5 fruit fly cellular contexts compared by ENCODE assay signal in the genomic region with DNA sequence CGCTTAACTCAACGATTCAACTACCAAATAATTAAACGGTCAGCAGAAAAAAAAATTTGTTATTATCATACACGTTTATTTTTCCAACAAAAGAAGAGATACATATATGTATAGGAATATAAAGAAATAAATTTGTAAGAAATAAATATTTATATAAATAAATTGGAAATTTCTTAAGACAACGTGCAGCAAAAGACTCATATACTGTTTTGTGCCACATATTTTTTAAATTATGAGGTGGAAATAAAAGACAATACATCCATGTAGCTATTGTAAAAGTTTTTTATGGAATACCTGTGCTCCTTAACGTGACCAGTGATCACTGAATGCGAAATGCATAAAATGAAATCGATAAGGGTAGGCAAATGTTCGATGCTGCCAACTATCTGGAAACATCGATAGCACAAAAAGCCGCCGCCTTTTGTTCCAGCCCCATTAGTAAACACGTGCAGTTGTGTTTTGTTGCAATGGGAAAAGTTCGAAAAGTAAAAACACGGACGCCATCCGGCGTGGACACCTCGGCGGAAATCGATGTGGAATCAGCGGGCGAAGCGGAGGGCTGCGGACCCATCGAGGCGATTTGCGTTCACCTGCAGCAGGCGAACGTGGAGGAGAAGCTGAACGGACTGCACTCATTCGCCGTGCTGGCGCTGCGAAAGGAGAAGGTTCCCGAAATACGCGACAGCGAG.
TF ChIP-seq lines count a peak whose summit lies in the region.

A gene (plus strand): TSS at position 416 of the 689 bp plus-strand sequence.

- TF ChIP-seq CTCF in whole organism, embryonic (GFP tag; optimal IDR thresholded peaks at IDR 0.05; lab: Kevin White, UChicago) = no peak

TF ChIP-seq in whole organism, adult, 20 proteins besides CTCF, POLR2A, EP300 and RAD21:
- no peak for TF ChIP-seq CG1620 (GFP tag; optimal IDR thresholded peaks at IDR 0.05; lab: Kevin White, UChicago)
- TF ChIP-seq tj (GFP tag; optimal IDR thresholded peaks at IDR 0.05; lab: Kevin White, UChicago) = peak; percentile 36
- TF ChIP-seq Crg-1 (GFP tag; optimal IDR thresholded peaks at IDR 0.05; lab: Kevin White, UChicago) = no peak
- TF ChIP-seq CG14711 (tag; optimal IDR thresholded peaks at IDR 0.05; lab: Kevin White, UChicago) = peak; percentile 38
- TF ChIP-seq pad (GFP tag; optimal IDR thresholded peaks at IDR 0.05; lab: Kevin White, UChicago) = peak; percentile 3
- TF ChIP-seq CG33017 (tag; optimal IDR thresholded peaks at IDR 0.05; lab: Kevin White, UChicago) = no peak
- TF ChIP-seq toe (GFP tag; optimal IDR thresholded peaks at IDR 0.05; lab: Kevin White, UChicago) = peak; percentile 37
- peak; percentile 97 for TF ChIP-seq Mnt (GFP tag; optimal IDR thresholded peaks at IDR 0.05; lab: Kevin White, UChicago)
- TF ChIP-seq bab1 (GFP tag; optimal IDR thresholded peaks at IDR 0.05; lab: Kevin White, UChicago) = peak; percentile 20
- peak; percentile 41 for TF ChIP-seq CG7101 (tag; optimal IDR thresholded peaks at IDR 0.05; lab: Kevin White, UChicago)

TF ChIP-seq in whole organism, embryonic, 481 proteins besides CTCF, POLR2A, EP300 and RAD21 (continues in another document):
- TF ChIP-seq CG17802 (tag; optimal IDR thresholded peaks at IDR 0.05; lab: Kevin White, UChicago) (no peak), BEAF-32 (GFP tag; optimal IDR thresholded peaks at IDR 0.05; lab: Kevin White, UChicago) (peak; percentile 82), Antp (GFP tag; optimal IDR thresholded peaks at IDR 0.05; lab: Kevin White, UChicago) (peak; percentile 2), CG15011 (GFP tag; optimal IDR thresholded peaks at IDR 0.05; lab: Kevin White, UChicago) (no peak), Dip2 (GFP tag; IDR thresholded peaks at IDR 0.05; lab: Robert Waterston, UW) (no peak), CG3065 (GFP tag; optimal IDR thresholded peaks at IDR 0.05; lab: Kevin White, UChicago) (no peak), lola (GFP tag; optimal IDR thresholded peaks at IDR 0.05; lab: Kevin White, UChicago) (no peak), CG34224 (GFP tag; IDR thresholded peaks at IDR 0.05; lab: Robert Waterston, UW; ENCODE audit: partially characterized antibody) (peak; percentile 76), CG10321 (GFP tag; IDR thresholded peaks at IDR 0.05; lab: Robert Waterston, UW) (no peak), rib (GFP tag; IDR thresholded peaks at IDR 0.05; lab: Robert Waterston, UW) (peak; percentile 11; the same call in 1 of the 2 replicates), CG34422 (GFP tag; IDR thresholded peaks at IDR 0.05; lab: Robert Waterston, UW) (0 out of 3 replicates have a peak, but pooled peaks have one; percentile 49), CG12744 (GFP tag; optimal IDR thresholded peaks at IDR 0.05; lab: Kevin White, UChicago) (no peak), Hsf (GFP tag; optimal IDR thresholded peaks at IDR 0.05; lab: Kevin White, UChicago) (peak; percentile 1), cwo (GFP tag; optimal IDR thresholded peaks at IDR 0.05; lab: Kevin White, UChicago) (peak; percentile 76), CG11560 (tag; IDR thresholded peaks at IDR 0.05; lab: Robert Waterston, UW) (no peak), CG13287 (GFP tag; IDR thresholded peaks at IDR 0.05; lab: Robert Waterston, UW; ENCODE audit: partially characterized antibody) (peak; percentile 78), sug (tag; optimal IDR thresholded peaks at IDR 0.05; lab: Kevin White, UChicago) (peak; percentile 52), CG34376 (GFP tag; optimal IDR thresholded peaks at IDR 0.05; lab: Kevin White, UChicago) (no peak)

TF ChIP-seq in whole organism, prepupa, 60 proteins besides CTCF, POLR2A, EP300 and RAD21:
- TF ChIP-seq CG10669 (GFP tag; optimal IDR thresholded peaks at IDR 0.05; lab: Kevin White, UChicago) (no peak), Ets21C (GFP tag; optimal IDR thresholded peaks at IDR 0.05; lab: Kevin White, UChicago) (no peak), Sox14 (GFP tag; optimal IDR thresholded peaks at IDR 0.05; lab: Kevin White, UChicago) (peak; percentile 42), esn (GFP tag; optimal IDR thresholded peaks at IDR 0.05; lab: Kevin White, UChicago) (peak; percentile 16), fd85E (GFP tag; optimal IDR thresholded peaks at IDR 0.05; lab: Kevin White, UChicago) (no peak), CG11902 (GFP tag; optimal IDR thresholded peaks at IDR 0.05; lab: Kevin White, UChicago) (no peak), CG8119 (GFP tag; IDR thresholded peaks at IDR 0.05; lab: Robert Waterston, UW) (no peak), dsx (GFP tag; optimal IDR thresholded peaks at IDR 0.05; lab: Kevin White, UChicago; ENCODE audit: poor library complexity, severe bottlenecking) (no peak), acj6 (GFP tag; optimal IDR thresholded peaks at IDR 0.05; lab: Kevin White, UChicago) (peak; percentile 24), CG6808 (GFP tag; optimal IDR thresholded peaks at IDR 0.05; lab: Kevin White, UChicago) (peak; percentile 78), lz (GFP tag; optimal IDR thresholded peaks at IDR 0.05; lab: Kevin White, UChicago) (no peak), Eip78C (GFP tag; lab: Kevin White, UChicago) (no peak), svp (GFP tag; lab: Kevin White, UChicago) (no peak), OdsH (GFP tag; optimal IDR thresholded peaks at IDR 0.05; lab: Kevin White, UChicago) (no peak), CG15336 (GFP tag; IDR thresholded peaks at IDR 0.05; lab: Robert Waterston, UW) (0 out of 2 replicates have a peak, but pooled peaks have one; percentile 23), CG4318 (GFP tag; optimal IDR thresholded peaks at IDR 0.05; lab: Kevin White, UChicago) (no peak), CG10631 (GFP tag; optimal IDR thresholded peaks at IDR 0.05; lab: Kevin White, UChicago) (peak; percentile 20), Ets96B (tag; optimal IDR thresholded peaks at IDR 0.05; lab: Kevin White, UChicago) (peak; percentile 34), salr (GFP tag; optimal IDR thresholded peaks at IDR 0.05; lab: Kevin White, UChicago) (no peak)
TF ChIP-seq in whole organism, prepupa: peak in this region for 7.

TF ChIP-seq in whole organism, pupa, 21 proteins besides CTCF, POLR2A, EP300 and RAD21:
- TF ChIP-seq CG8301 (tag; optimal IDR thresholded peaks at IDR 0.05; lab: Kevin White, UChicago) = no peak
- no peak for TF ChIP-seq EcR (GFP tag; optimal IDR thresholded peaks at IDR 0.05; lab: Kevin White, UChicago)
- no peak for TF ChIP-seq Pif1A (GFP tag; optimal IDR thresholded peaks at IDR 0.05; lab: Kevin White, UChicago)
- TF ChIP-seq CG32121 (GFP tag; IDR thresholded peaks at IDR 0.05; lab: Robert Waterston, UW) = no peak
- TF ChIP-seq CG12605 (GFP tag; IDR thresholded peaks at IDR 0.05; lab: Robert Waterston, UW) = no peak
- TF ChIP-seq CG8159 (tag; optimal IDR thresholded peaks at IDR 0.05; lab: Kevin White, UChicago) = no peak
- TF ChIP-seq rn (GFP tag; IDR thresholded peaks at IDR 0.05; lab: Robert Waterston, UW) = no peak
- no peak for TF ChIP-seq CG34367 (tag; optimal IDR thresholded peaks at IDR 0.05; lab: Kevin White, UChicago)
- TF ChIP-seq CG10348 (GFP tag; IDR thresholded peaks at IDR 0.05; lab: Robert Waterston, UW) = no peak
- no peak for TF ChIP-seq Ets98B (GFP tag; IDR thresholded peaks at IDR 0.05; lab: Robert Waterston, UW)
- TF ChIP-seq CG13204 (GFP tag; optimal IDR thresholded peaks at IDR 0.05; lab: Kevin White, UChicago) = no peak
- TF ChIP-seq Pif1B (GFP tag; optimal IDR thresholded peaks at IDR 0.05; lab: Kevin White, UChicago) = no peak
- peak; percentile 31 for TF ChIP-seq CG17806 (tag; optimal IDR thresholded peaks at IDR 0.05; lab: Kevin White, UChicago)
- peak; percentile 18 for TF ChIP-seq CG9948 (tag; optimal IDR thresholded peaks at IDR 0.05; lab: Kevin White, UChicago)
- peak; percentile 16 for TF ChIP-seq CG15710 (tag; optimal IDR thresholded peaks at IDR 0.05; lab: Kevin White, UChicago)
- no peak for TF ChIP-seq CG14655 (GFP tag; optimal IDR thresholded peaks at IDR 0.05; lab: Kevin White, UChicago)
- no peak for TF ChIP-seq fd96Ca (GFP tag; IDR thresholded peaks at IDR 0.05; lab: Robert Waterston, UW)
- no peak for TF ChIP-seq CG4496 (GFP tag; IDR thresholded peaks at IDR 0.05; lab: Robert Waterston, UW)

TF ChIP-seq in whole organism, wandering third instar larva, 38 proteins besides CTCF, POLR2A, EP300 and RAD21:
- peak; percentile 11 for TF ChIP-seq psq (GFP tag; optimal IDR thresholded peaks at IDR 0.05; lab: Kevin White, UChicago)
- TF ChIP-seq woc (GFP tag; optimal IDR thresholded peaks at IDR 0.05; lab: Kevin White, UChicago) = peak; percentile 44
- no peak for TF ChIP-seq lola (GFP tag; optimal IDR thresholded peaks at IDR 0.05; lab: Kevin White, UChicago)
- peak; percentile 29 for TF ChIP-seq HLH106 (tag; optimal IDR thresholded peaks at IDR 0.05; lab: Kevin White, UChicago)
- no peak for TF ChIP-seq ey (GFP tag; optimal IDR thresholded peaks at IDR 0.05; lab: Kevin White, UChicago)
- TF ChIP-seq Hr83 (GFP tag; optimal IDR thresholded peaks at IDR 0.05; lab: Kevin White, UChicago; ENCODE audit: poor library complexity, severe bottlenecking) = peak; percentile 57
- TF ChIP-seq rgr (GFP tag; optimal IDR thresholded peaks at IDR 0.05; lab: Kevin White, UChicago) = peak; percentile 25
- peak; percentile 31 for TF ChIP-seq Myc (optimal IDR thresholded peaks at IDR 0.05; lab: Kevin White, UChicago)
